Worm (Caenorhabditis elegans) whole organism, L3 larva: ENCODE measurements around the gene cah-1.

Experiments used
- R02D3.7 ChIP-seq: fragments of 150-350 bp; optimal IDR thresholded peaks from 2 replicates; lab custom pipeline; 2014; ENCODE audit warnings: missing biosample characterization, missing genetic modification characterization
- aly-2 ChIP-seq: fragments of 150-350 bp; optimal IDR thresholded peaks from 2 replicates; lab custom pipeline; 2014; ENCODE audit warnings: missing biosample characterization, missing genetic modification characterization
- ceh-16 ChIP-seq: sonication (generic microtip); optimal IDR thresholded peaks from 2 replicates; lab custom pipeline; 2017; ENCODE audit warnings: missing biosample characterization, missing genetic modification characterization
- ceh-28 ChIP-seq: fragments of 150-350 bp; optimal IDR thresholded peaks from 2 replicates; lab custom pipeline; 2014; ENCODE audit warnings: missing biosample characterization, missing genetic modification reagents, missing genetic modification characterization
- ceh-9 ChIP-seq: sonication (generic microtip); optimal IDR thresholded peaks from 2 replicates; lab custom pipeline; 2018; ENCODE audit warnings: missing biosample characterization, missing genetic modification characterization
- egl-27 ChIP-seq: sonication (generic microtip); optimal IDR thresholded peaks from 4 replicates; lab custom pipeline; 2017; ENCODE audit warnings: missing biosample characterization, missing genetic modification reagents, missing genetic modification characterization
- egl-5 ChIP-seq: fragments of 150-350 bp; optimal IDR thresholded peaks from 2 replicates; lab custom pipeline; 2017; ENCODE audit warnings: missing biosample characterization, missing genetic modification reagents, missing genetic modification characterization, inconsistent platforms
- elt-1 ChIP-seq: fragments of 150-350 bp; optimal IDR thresholded peaks from 2 replicates; lab custom pipeline; 2014; ENCODE audit warnings: missing biosample characterization, missing genetic modification characterization
- elt-2 ChIP-seq: sonication (generic microtip); optimal IDR thresholded peaks from 2 replicates; lab custom pipeline; 2016; ENCODE audit warnings: missing genetic modification reagents, mild to moderate bottlenecking, missing genetic modification characterization, missing compliant biosample characterization
- eor-1 ChIP-seq, 2 experiments: fragments of 150-350 bp; optimal IDR thresholded peaks; 2 replicates each; lab custom pipeline; 2014 to 2018; ENCODE audit warnings: missing biosample characterization in 2 of 2, missing genetic modification characterization in 2 of 2
- lin-15B ChIP-seq: fragments of 150-350 bp; optimal IDR thresholded peaks from 2 replicates; lab custom pipeline; 2014; ENCODE audit warnings: missing biosample characterization, missing genetic modification characterization
- lin-39 ChIP-seq: fragments of 150-350 bp; optimal IDR thresholded peaks from 2 replicates; lab custom pipeline; 2018; ENCODE audit warnings: missing biosample characterization, missing genetic modification reagents, missing genetic modification characterization
- lsy-12 ChIP-seq: sonication (generic microtip); optimal IDR thresholded peaks from 2 replicates; lab custom pipeline; 2016; ENCODE audit warnings: mild to moderate bottlenecking, missing genetic modification characterization, missing compliant biosample characterization
- mdl-1 ChIP-seq: fragments of 150-350 bp; optimal IDR thresholded peaks from 2 replicates; lab custom pipeline; 2014; ENCODE audit warnings: missing biosample characterization, missing genetic modification characterization
- mml-1 ChIP-seq: fragments of 150-350 bp; sonication (generic microtip); optimal IDR thresholded peaks from 3 replicates; lab custom pipeline; 2014; ENCODE audit warnings: missing biosample characterization, missing genetic modification characterization
- nfya-1 ChIP-seq: sonication (generic microtip); optimal IDR thresholded peaks from 2 replicates; lab custom pipeline; 2017; ENCODE audit warnings: missing genetic modification characterization, mild to moderate bottlenecking, missing compliant biosample characterization, antibody characterized with exemption, moderate library complexity; ENCODE audit not compliant: insufficient read depth
- nhr-11 ChIP-seq: fragments of 150-350 bp; optimal IDR thresholded peaks from 2 replicates; lab custom pipeline; 2014; ENCODE audit warnings: missing biosample characterization, missing genetic modification characterization
- nhr-12 ChIP-seq: fragments of 150-350 bp; optimal IDR thresholded peaks from 2 replicates; lab custom pipeline; 2014; ENCODE audit warnings: missing biosample characterization, missing genetic modification characterization
- nhr-23 ChIP-seq: fragments of 150-350 bp; optimal IDR thresholded peaks from 2 replicates; lab custom pipeline; 2014; ENCODE audit warnings: missing biosample characterization, missing genetic modification reagents, missing genetic modification characterization
- nhr-25 ChIP-seq: sonication (generic microtip); optimal IDR thresholded peaks from 2 replicates; lab custom pipeline; 2017; ENCODE audit warnings: missing biosample characterization, missing genetic modification characterization
- nhr-43 ChIP-seq: sonication (generic microtip); optimal IDR thresholded peaks from 2 replicates; lab custom pipeline; 2016; ENCODE audit warnings: mild to moderate bottlenecking, missing genetic modification characterization, missing compliant biosample characterization; ENCODE audit not compliant: poor library complexity, severe bottlenecking
- nhr-67 ChIP-seq: fragments of 150-350 bp; optimal IDR thresholded peaks from 2 replicates; lab custom pipeline; 2014; ENCODE audit warnings: missing biosample characterization, missing genetic modification characterization
- nhr-76 ChIP-seq: fragments of 150-350 bp; sonication (generic microtip); optimal IDR thresholded peaks from 5 replicates; lab custom pipeline; 2014; ENCODE audit warnings: missing biosample characterization, missing genetic modification characterization
- nhr-77 ChIP-seq: fragments of 150-350 bp; optimal IDR thresholded peaks from 2 replicates; lab custom pipeline; 2014; ENCODE audit warnings: missing biosample characterization, missing genetic modification characterization
- pha-4 ChIP-seq: fragments of 150-350 bp; optimal IDR thresholded peaks from 2 replicates; lab custom pipeline; 2014; ENCODE audit warnings: missing biosample characterization, missing genetic modification reagents, missing genetic modification characterization
- sea-2 ChIP-seq: fragments of 150-350 bp; sonication (generic microtip); optimal IDR thresholded peaks from 4 replicates; lab custom pipeline; 2014; ENCODE audit warnings: missing biosample characterization, missing genetic modification reagents, missing genetic modification characterization
- skn-1 ChIP-seq: fragments of 150-350 bp; optimal IDR thresholded peaks from 2 replicates; lab custom pipeline; 2014; ENCODE audit warnings: missing biosample characterization, missing genetic modification characterization
- tbx-2 ChIP-seq: sonication (generic microtip); optimal IDR thresholded peaks from 2 replicates; lab custom pipeline; 2016; ENCODE audit warnings: mild to moderate bottlenecking, missing genetic modification characterization, missing compliant biosample characterization
- unc-62 ChIP-seq: fragments of 150-350 bp; sonication (generic microtip); optimal IDR thresholded peaks from 4 replicates; lab custom pipeline; 2014; ENCODE audit warnings: missing biosample characterization, missing genetic modification reagents, missing genetic modification characterization
- ztf-11 ChIP-seq: fragments of 150-350 bp; optimal IDR thresholded peaks from 2 replicates; lab custom pipeline; 2014; ENCODE audit warnings: missing biosample characterization, missing genetic modification characterization

The cah-1 gene

DNA sequence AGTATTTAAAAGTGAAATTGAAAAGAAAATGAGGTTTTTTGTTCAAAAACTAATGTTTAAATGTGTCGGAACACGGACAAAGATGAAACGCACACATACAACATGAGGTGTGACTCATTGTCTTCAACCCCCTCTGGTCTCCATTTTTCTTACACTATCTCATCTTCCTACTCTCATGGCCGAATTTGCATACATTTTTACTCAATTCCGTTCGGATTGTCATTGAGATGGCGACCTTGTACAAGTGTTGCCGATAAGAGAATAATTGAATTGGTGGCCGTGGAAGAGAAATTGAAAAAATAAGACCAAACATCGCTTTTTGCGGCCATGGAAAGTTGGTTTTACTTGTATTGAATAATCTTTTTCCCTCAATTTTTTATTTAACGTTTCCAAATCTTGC is 38.3 kb downstream of the cah-1 start, which contains the start of gene txbp-3 (continued):
- TF ChIP-seq ceh-16 (tag; lab: Kevin White, UChicago) (no peak), nhr-12 (no peak), nhr-77 (tag; lab: Kevin White, UChicago) (no peak), elt-1 (no peak), skn-1 (tag; lab: Kevin White, UChicago) (no peak), tbx-2 (tag; lab: Kevin White, UChicago) (no peak), ztf-11 (tag; lab: Kevin White, UChicago) (no peak), lin-39 (tag; lab: Kevin White, UChicago) (peak; percentile 23), nhr-23 (peak; percentile 27), nhr-76 (tag; lab: Kevin White, UChicago) (no peak), mdl-1 (tag; lab: Kevin White, UChicago) (no peak), nhr-43 (peak; percentile 9), eor-1 (tag; optimal IDR thresholded peaks at IDR 0.05; lab: Kevin White, UChicago) (no peak), aly-2 (no peak), R02D3.7 (tag; lab: Kevin White, UChicago) (no peak), nfya-1 (tag; lab: Kevin White, UChicago) (peak; percentile 20), ceh-9 (no peak), nhr-25 (peak; percentile 95), elt-2 (peak; percentile 74), lin-15B (tag; lab: Kevin White, UChicago) (peak; percentile 70)
- TF ChIP-seq, all 47 proteins: peak for 12

DNA sequence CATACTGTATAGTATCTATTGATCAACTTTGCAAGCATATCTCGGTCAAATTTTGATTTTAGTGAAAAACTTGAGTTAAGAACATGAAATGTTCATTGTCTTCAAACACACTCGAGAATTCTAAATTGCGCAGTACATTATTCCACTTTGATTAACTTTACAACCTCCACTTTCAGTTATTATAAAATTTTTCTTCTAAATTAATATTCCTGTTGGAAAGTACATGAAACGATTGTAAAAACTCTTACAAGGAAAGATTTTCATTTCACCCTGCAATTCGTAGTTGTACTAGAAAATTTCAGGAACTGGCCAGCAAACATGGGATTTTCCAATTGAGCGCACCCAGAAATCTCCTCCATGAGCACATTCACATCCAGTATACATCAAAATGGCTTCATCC is 40.7 kb downstream of the cah-1 start, which contains the start of gene C45G9.14:
TSS of gene C45G9.14 (plus strand) at position 301 of the 400 bp plus-strand sequence.
- TF ChIP-seq nhr-11 (tag; lab: Kevin White, UChicago): no peak
- no peak for TF ChIP-seq sea-2 (GFP tag; lab: Kevin White, UChicago)
- TF ChIP-seq aly-2: no peak
- no peak for TF ChIP-seq ztf-11 (tag; lab: Kevin White, UChicago)
- TF ChIP-seq lsy-12 (tag; lab: Kevin White, UChicago): no peak
- no peak for TF ChIP-seq unc-62

DNA sequence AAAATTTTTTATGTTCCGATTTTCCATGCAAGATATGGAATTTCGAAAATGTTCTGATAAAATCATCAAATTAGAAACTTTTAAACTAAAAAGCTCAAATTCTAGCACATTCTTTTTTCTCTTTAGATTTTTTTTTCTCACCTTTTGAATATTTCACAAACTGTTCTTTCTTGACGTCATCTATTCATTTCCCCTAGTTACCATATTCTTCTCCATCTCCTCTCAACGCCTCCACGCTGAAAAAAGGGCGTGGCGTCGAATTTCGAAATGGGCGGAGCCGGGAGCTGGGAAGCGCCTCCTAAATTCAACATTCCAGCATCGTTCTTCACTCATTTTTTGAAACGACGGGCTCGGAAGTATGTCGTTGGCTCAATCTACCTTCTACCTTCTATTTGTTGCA is 43.3 kb downstream of the cah-1 start, which contains the start of gene nlp-43:
TSS of gene nlp-43 (plus strand) at position 301 of the 400 bp plus-strand sequence.
- TF ChIP-seq ceh-28 (no peak), nfya-1 (tag; lab: Kevin White, UChicago) (no peak), nhr-67 (tag; lab: Kevin White, UChicago) (no peak), egl-27 (tag; lab: Kevin White, UChicago) (no peak), nhr-11 (tag; lab: Kevin White, UChicago) (no peak), pha-4 (no peak)

ce11 chrIII:5036158-5036557 is 49.3 kb downstream of the cah-1 start, which contains the start of gene C45G9.6:
C45G9.6 (plus strand) TSS chrIII:5036458.
- peak; percentile 4 for TF ChIP-seq egl-5
- no peak for TF ChIP-seq mml-1 (tag; lab: Kevin White, UChicago)
